Fruit fly (Drosophila melanogaster): ENCODE data around the gene Tbcd.

- TF ChIP-seq CTCF (optimal IDR thresholded peaks at IDR 0.05) (no peak), CG8478 (optimal IDR thresholded peaks at IDR 0.05) (no peak)
Observed at dm6 chr2L:2177969-2178809, 30.9 kb downstream of the Tbcd start, which contains the start of gene aop.
